Worm (Caenorhabditis elegans) whole organism, L2 larva: ENCODE measurements around the gene srg-30.

Experiments used
- ceh-16 ChIP-seq: fragments of 150-350 bp; optimal IDR thresholded peaks from 2 replicates; lab custom pipeline; 2014; ENCODE audit warnings: missing biosample characterization, missing genetic modification characterization
- lsy-2 ChIP-seq, 2 experiments: fragments of 150-350 bp in 1 of 2; sonication (generic microtip) in 1 of 2; optimal IDR thresholded peaks; 2 replicates each; lab custom pipeline; 2014 to 2017; ENCODE audit warnings: missing biosample characterization in 2 of 2, missing genetic modification characterization in 2 of 2
- nhr-11 ChIP-seq: fragments of 150-350 bp; optimal IDR thresholded peaks from 2 replicates; lab custom pipeline; 2014; ENCODE audit warnings: missing biosample characterization, missing genetic modification characterization

ce11 chrV:6699021-6699420, 19.1 kb downstream of the srg-30 start:
- no peak for TF ChIP-seq lsy-2 (tag; optimal IDR thresholded peaks at IDR 0.05; lab: Kevin White, UChicago)
- no peak for TF ChIP-seq ceh-16 (tag; lab: Kevin White, UChicago)
- no peak for TF ChIP-seq nhr-11 (tag; lab: Kevin White, UChicago)
